Fruit fly (Drosophila melanogaster) whole organism, embryonic: ENCODE results near the gene CG7556.
A peak's percentile ranks its signal among the peaks of the same experiment; 100 is the strongest.

Experiments
- Bteb2 ChIP-seq: fragments of 200-800 bp; sonication (Bioruptor generic); optimal IDR thresholded peaks from 2 replicates; lab custom pipeline; 2016; ENCODE audit warnings: missing biosample characterization, missing genetic modification characterization
- C15 ChIP-seq: fragments of 200-800 bp; sonication (Bioruptor generic); IDR thresholded peaks from 3 replicates; pipeline ENCODE4 v1.3.6; 2022; ENCODE audit warnings: missing biosample characterization, missing genetic modification characterization
- CG10267 ChIP-seq: fragments of 200-800 bp; sonication (Bioruptor generic); optimal IDR thresholded peaks from 2 replicates; lab custom pipeline; 2018; ENCODE audit warnings: missing biosample characterization, mild to moderate bottlenecking, missing genetic modification characterization, moderate library complexity
- CG10565 ChIP-seq: fragments of 200-800 bp; sonication (Bioruptor generic); optimal IDR thresholded peaks from 3 replicates; lab custom pipeline; 2016; ENCODE audit warnings: missing biosample characterization, mild to moderate bottlenecking, missing genetic modification characterization
- CG10654 ChIP-seq: fragments of 200-800 bp; sonication (Bioruptor generic); optimal IDR thresholded peaks from 2 replicates; lab custom pipeline; 2016; ENCODE audit warnings: missing biosample characterization, missing genetic modification characterization
- CG11085 ChIP-seq: fragments of 200-800 bp; sonication (Bioruptor generic); IDR thresholded peaks from 2 replicates; pipeline ENCODE4 v1.3.6; 2022; ENCODE audit warnings: missing biosample characterization, missing genetic modification characterization
- CG12071 ChIP-seq: fragments of 200-800 bp; sonication (Bioruptor generic); optimal IDR thresholded peaks from 3 replicates; lab custom pipeline; 2018; ENCODE audit warnings: missing biosample characterization, mild to moderate bottlenecking, missing genetic modification characterization
- CG1233 ChIP-seq: fragments of 200-800 bp; sonication (Bioruptor generic); optimal IDR thresholded peaks from 4 replicates; lab custom pipeline; 2018; ENCODE audit warnings: missing biosample characterization, mild to moderate bottlenecking, missing genetic modification characterization
- CG12769 ChIP-seq: fragments of 200-800 bp; sonication (Bioruptor generic); optimal IDR thresholded peaks from 2 replicates; lab custom pipeline; 2019; ENCODE audit warnings: missing biosample characterization, mild to moderate bottlenecking, missing genetic modification characterization, moderate library complexity
- CG14667 ChIP-seq: fragments of 200-800 bp; sonication (Bioruptor generic); IDR thresholded peaks from 2 replicates; pipeline ENCODE4 v1.3.6; 2022; ENCODE audit warnings: missing biosample characterization, missing genetic modification characterization
- CG15269 ChIP-seq: fragments of 200-800 bp; sonication (Bioruptor generic); optimal IDR thresholded peaks from 2 replicates; lab custom pipeline; 2018; ENCODE audit warnings: missing biosample characterization, mild to moderate bottlenecking, missing genetic modification characterization, moderate library complexity
- CG17385 ChIP-seq: fragments of 200-800 bp; sonication (Bioruptor generic); optimal IDR thresholded peaks from 3 replicates; lab custom pipeline; 2018; ENCODE audit warnings: missing biosample characterization, mild to moderate bottlenecking, missing genetic modification characterization
- CG18262 ChIP-seq: fragments of 200-800 bp; optimal IDR thresholded peaks from 3 replicates; lab custom pipeline; 2019; ENCODE audit warnings: missing biosample characterization, mild to moderate bottlenecking, missing genetic modification characterization, moderate library complexity
- CG18476 ChIP-seq: fragments of 200-800 bp; sonication (Bioruptor generic); optimal IDR thresholded peaks from 2 replicates; lab custom pipeline; 2016; ENCODE audit warnings: missing biosample characterization, mild to moderate bottlenecking, missing genetic modification characterization
- CG31441 ChIP-seq: fragments of 200-800 bp; sonication (Bioruptor generic); IDR thresholded peaks from 2 replicates; pipeline ENCODE4 v1.3.6; 2022; ENCODE audit warnings: missing biosample characterization, missing genetic modification characterization
- CG33557 ChIP-seq: fragments of 200-800 bp; sonication (Bioruptor generic); optimal IDR thresholded peaks from 2 replicates; lab custom pipeline; 2019; ENCODE audit warnings: missing biosample characterization, mild to moderate bottlenecking, missing genetic modification characterization, moderate library complexity
- CG4820 ChIP-seq: fragments of 200-800 bp; sonication (Bioruptor generic); optimal IDR thresholded peaks from 3 replicates; lab custom pipeline; 2016; ENCODE audit warnings: missing biosample characterization, missing genetic modification characterization
- CG6272 ChIP-seq: fragments of 200-800 bp; sonication (Bioruptor generic); IDR thresholded peaks from 2 replicates; pipeline ENCODE4 v1.3.6; 2022; ENCODE audit warnings: missing biosample characterization, missing genetic modification characterization
- CG7963 ChIP-seq: fragments of 200-800 bp; sonication (Bioruptor generic); IDR thresholded peaks from 3 replicates; pipeline ENCODE4 v1.3.6; 2022; ENCODE audit warnings: missing biosample characterization, missing genetic modification characterization; ENCODE audit not compliant: partially characterized antibody
- CG9437 ChIP-seq: fragments of 200-800 bp; sonication (Bioruptor generic); optimal IDR thresholded peaks from 2 replicates; lab custom pipeline; 2018; ENCODE audit warnings: missing biosample characterization, mild to moderate bottlenecking, missing genetic modification characterization
- D19A ChIP-seq: fragments of 200-800 bp; optimal IDR thresholded peaks from 3 replicates; lab custom pipeline; 2019; ENCODE audit warnings: missing biosample characterization, mild to moderate bottlenecking, missing genetic modification characterization, moderate library complexity
- Deaf1 ChIP-seq: fragments of 200-800 bp; optimal IDR thresholded peaks from 3 replicates; lab custom pipeline; 2019; ENCODE audit warnings: missing biosample characterization, mild to moderate bottlenecking, missing genetic modification characterization, moderate library complexity
- Dek ChIP-seq: fragments of 200-800 bp; sonication (Bioruptor generic); optimal IDR thresholded peaks from 3 replicates; lab custom pipeline; 2019; ENCODE audit warnings: missing biosample characterization, mild to moderate bottlenecking, missing genetic modification characterization, moderate library complexity
- HHEX ChIP-seq: fragments of 200-800 bp; sonication (Bioruptor generic); optimal IDR thresholded peaks from 3 replicates; lab custom pipeline; 2017; ENCODE audit warnings: missing biosample characterization, mild to moderate bottlenecking, missing genetic modification characterization, missing genetic modification reagents
- Hmr ChIP-seq: fragments of 200-800 bp; sonication (Bioruptor generic); optimal IDR thresholded peaks from 3 replicates; lab custom pipeline; 2017; ENCODE audit warnings: mild to moderate bottlenecking, missing biosample characterization, missing genetic modification reagents, missing genetic modification characterization
- Lim3 ChIP-seq: fragments of 200-800 bp; sonication (Bioruptor generic); IDR thresholded peaks from 2 replicates; pipeline ENCODE4 v1.3.6; 2022; ENCODE audit warnings: missing biosample characterization, missing genetic modification characterization
- MESR4 ChIP-seq: fragments of 200-800 bp; sonication (Bioruptor generic); optimal IDR thresholded peaks from 2 replicates; lab custom pipeline; 2018; ENCODE audit warnings: missing biosample characterization, mild to moderate bottlenecking, missing genetic modification characterization, moderate library complexity
- Meics ChIP-seq: fragments of 200-800 bp; sonication (Bioruptor generic); optimal IDR thresholded peaks from 2 replicates; lab custom pipeline; 2017; ENCODE audit warnings: missing biosample characterization, mild to moderate bottlenecking, missing genetic modification characterization
- NfI ChIP-seq: fragments of 200-800 bp; sonication (Bioruptor generic); optimal IDR thresholded peaks from 3 replicates; lab custom pipeline; 2018; ENCODE audit warnings: missing biosample characterization, mild to moderate bottlenecking, missing genetic modification characterization, moderate library complexity
- Side ChIP-seq: fragments of 200-800 bp; sonication (Bioruptor generic); optimal IDR thresholded peaks from 2 replicates; lab custom pipeline; 2016; ENCODE audit warnings: missing biosample characterization, missing genetic modification characterization
- Taf1 ChIP-seq: fragments of 200-800 bp; sonication (Bioruptor generic); IDR thresholded peaks from 2 replicates; pipeline ENCODE4 v1.3.6; 2022; ENCODE audit warnings: missing biosample characterization, missing genetic modification characterization
- Tbp ChIP-seq: fragments of >200 bp; optimal IDR thresholded peaks from 2 replicates; lab custom pipeline; 2018; ENCODE audit warnings: missing biosample characterization, missing genetic modification characterization
- Xbp1 ChIP-seq: fragments of 200-800 bp; sonication (Bioruptor generic); optimal IDR thresholded peaks from 3 replicates; lab custom pipeline; 2016; ENCODE audit warnings: missing biosample characterization, mild to moderate bottlenecking, missing genetic modification characterization
- Xrp1 ChIP-seq: fragments of 200-800 bp; sonication (Bioruptor generic); IDR thresholded peaks from 2 replicates; pipeline ENCODE4 v1.3.6; 2022; ENCODE audit warnings: missing biosample characterization, missing genetic modification characterization
- al ChIP-seq: fragments of 200-800 bp; sonication (Bioruptor generic); IDR thresholded peaks from 2 replicates; pipeline ENCODE4 v1.3.6; 2022; ENCODE audit warnings: missing biosample characterization, missing genetic modification characterization
- ase ChIP-seq: fragments of 200-800 bp; sonication (Bioruptor generic); IDR thresholded peaks from 3 replicates; pipeline ENCODE4 v1.3.6; 2022; ENCODE audit warnings: missing biosample characterization, missing genetic modification characterization
- az2 ChIP-seq: fragments of 200-800 bp; sonication (Bioruptor generic); optimal IDR thresholded peaks from 3 replicates; lab custom pipeline; 2016; ENCODE audit warnings: missing biosample characterization, missing genetic modification characterization
- bcd ChIP-seq: fragments of 200-800 bp; sonication (Bioruptor generic); optimal IDR thresholded peaks from 2 replicates; lab custom pipeline; 2017; ENCODE audit warnings: missing biosample characterization, mild to moderate bottlenecking, missing genetic modification characterization
- chn ChIP-seq: fragments of 200-800 bp; sonication (Bioruptor generic); optimal IDR thresholded peaks from 2 replicates; lab custom pipeline; 2016; ENCODE audit warnings: missing biosample characterization, missing genetic modification characterization
- hkb ChIP-seq, 2 experiments: fragments of 200-800 bp in 1 of 2; fragments of >200 bp in 1 of 2; sonication (Bioruptor generic) in 1 of 2; IDR thresholded peaks in 1 of 2; optimal IDR thresholded peaks in 1 of 2; 2 replicates each; pipeline versions ENCODE4 v1.3.6 to Lab custom; 2017 to 2022; ENCODE audit warnings: missing biosample characterization in 1 of 2, missing genetic modification characterization in 1 of 2
- lmd ChIP-seq: fragments of 200-800 bp; sonication (Bioruptor generic); IDR thresholded peaks from 2 replicates; pipeline ENCODE4 v1.3.6; 2022; ENCODE audit warnings: missing biosample characterization, missing genetic modification characterization
- prd ChIP-seq, 3 experiments: fragments of >200 bp in 2 of 3; fragments of 200-800 bp in 1 of 3; sonication (Bioruptor generic) in 1 of 3; optimal IDR thresholded peaks in 2 of 3; IDR thresholded peaks in 1 of 3; 2 replicates in 2 of 3; 3 replicates in 1 of 3; pipeline versions ENCODE4 v1.3.6 to Lab custom; 2017 to 2022; ENCODE audit warnings: missing biosample characterization in 1 of 3, missing genetic modification characterization in 1 of 3
- sens ChIP-seq: fragments of 200-800 bp; sonication (Bioruptor generic); peaks from one replicate; lab custom pipeline; 2016; ENCODE audit warnings: missing biosample characterization, missing genetic modification characterization
- shn ChIP-seq: fragments of 200-800 bp; sonication (Bioruptor generic); optimal IDR thresholded peaks from 3 replicates; lab custom pipeline; 2016; ENCODE audit warnings: missing biosample characterization, missing genetic modification characterization
- ssp ChIP-seq: fragments of 200-800 bp; sonication (Bioruptor generic); IDR thresholded peaks from 2 replicates; pipeline ENCODE4 v1.3.6; 2022; ENCODE audit warnings: missing biosample characterization, missing genetic modification characterization
- tna ChIP-seq: fragments of 200-800 bp; sonication (Bioruptor generic); IDR thresholded peaks from 2 replicates; pipeline ENCODE4 v1.3.6; 2022; ENCODE audit warnings: missing biosample characterization, missing genetic modification characterization; ENCODE audit not compliant: partially characterized antibody
- ttk ChIP-seq: fragments of 200-800 bp; sonication (Bioruptor generic); IDR thresholded peaks from 2 replicates; pipeline ENCODE4 v2.1.2; 2022; ENCODE audit warnings: missing biosample characterization, missing genetic modification characterization
- vvl ChIP-seq: fragments of 200-800 bp; sonication (Bioruptor generic); IDR thresholded peaks from 2 replicates; pipeline ENCODE4 v1.3.6; 2022; ENCODE audit warnings: missing biosample characterization, missing genetic modification characterization

CG7556 gene

DNA sequence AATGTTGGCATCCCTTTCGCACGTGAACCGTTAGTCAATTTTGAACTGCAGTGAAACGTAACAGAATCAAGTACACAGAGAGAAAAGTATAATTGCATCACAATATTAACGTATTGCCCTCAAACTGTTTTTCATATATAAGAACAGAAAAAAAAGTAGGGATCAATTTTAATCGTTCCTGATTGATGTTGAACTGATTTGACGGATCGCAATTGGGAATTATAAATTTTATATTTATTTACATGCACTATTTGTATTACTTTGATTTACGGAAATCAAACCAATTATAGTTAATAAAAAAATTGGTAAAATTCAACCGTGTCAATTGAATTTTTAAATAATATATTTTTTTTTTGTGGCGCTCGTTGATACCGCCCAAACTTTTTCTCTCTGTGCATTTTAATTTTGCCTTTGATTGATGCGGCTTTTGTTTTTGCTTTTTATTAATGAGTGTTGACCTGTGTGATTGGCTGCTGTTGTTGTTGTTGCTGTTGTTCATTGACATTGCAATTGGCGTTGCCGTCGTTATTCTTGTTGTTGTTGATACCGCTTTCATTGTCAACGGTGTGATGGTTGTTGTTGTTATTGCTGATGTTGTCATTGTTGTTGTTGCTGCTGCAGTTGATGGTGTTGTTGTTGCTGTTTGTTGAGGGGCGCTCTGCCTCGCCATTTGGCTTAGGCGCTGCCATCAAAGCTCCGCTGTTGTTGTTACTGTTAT, 26.9 kb downstream of the CG7556 start (continued):
- peak; percentile 7 for TF ChIP-seq CG18476 (GFP tag; lab: Kevin White, UChicago)
- peak; percentile 38 for TF ChIP-seq NfI (GFP tag; lab: Kevin White, UChicago)
- peak; percentile 17 for TF ChIP-seq Hmr (GFP tag; lab: Kevin White, UChicago)
- peak; percentile 64 for TF ChIP-seq CG9437 (GFP tag; lab: Kevin White, UChicago)
- peak; percentile 67 for TF ChIP-seq Xrp1
- peak; percentile 52 for TF ChIP-seq CG10267 (tag; lab: Kevin White, UChicago)
- TF ChIP-seq CG12769 (tag; lab: Kevin White, UChicago): no peak
- TF ChIP-seq CG33557 (GFP tag; lab: Kevin White, UChicago): peak; percentile 21
- TF ChIP-seq CG18262 (tag; lab: Kevin White, UChicago): peak; percentile 76
- peak; percentile 50; the same call in 1 of the 2 replicates for TF ChIP-seq lmd (GFP tag; lab: Robert Waterston, UW)
- no peak for TF ChIP-seq CG12071
- peak; percentile 49 for TF ChIP-seq CG10654 (GFP tag; lab: Kevin White, UChicago)
- 0 out of 2 replicates have a peak, but pooled peaks have one; percentile 32 for TF ChIP-seq CG14667 (GFP tag; lab: Robert Waterston, UW)
- TF ChIP-seq Xbp1 (GFP tag; lab: Kevin White, UChicago): peak; percentile 59
- TF ChIP-seq MESR4 (GFP tag; lab: Kevin White, UChicago): no peak
- no peak for TF ChIP-seq CG7963
- TF ChIP-seq ase (GFP tag; lab: Robert Waterston, UW): 0 out of 3 replicates have a peak, but pooled peaks have one; percentile 48
- peak; percentile 49 for TF ChIP-seq D19A (tag; lab: Kevin White, UChicago)
- peak; percentile 17; the same call in 1 of the 2 replicates for TF ChIP-seq ssp (GFP tag; lab: Robert Waterston, UW)
- peak; percentile 38 for TF ChIP-seq Bteb2 (GFP tag; lab: Kevin White, UChicago)
- TF ChIP-seq Taf1: no peak
- TF ChIP-seq Side (GFP tag; lab: Kevin White, UChicago): no peak
- peak; percentile 16 for TF ChIP-seq Dek (tag; lab: Kevin White, UChicago)
- no peak for TF ChIP-seq C15 (GFP tag; lab: Robert Waterston, UW)
- peak; percentile 54 for TF ChIP-seq CG17385
- no peak for TF ChIP-seq CG10565
- peak; percentile 53 for TF ChIP-seq az2
- TF ChIP-seq CG4820 (GFP tag; lab: Kevin White, UChicago): peak; percentile 57
- no peak for TF ChIP-seq CG6272
- TF ChIP-seq chn (GFP tag; lab: Kevin White, UChicago): peak; percentile 36
- TF ChIP-seq sens (GFP tag; lab: Kevin White, UChicago): peak; percentile 85
- no peak for TF ChIP-seq prd (optimal IDR thresholded peaks at IDR 0.05; lab: Kevin White, UChicago)
- peak; percentile 72; the same call in 2 of the 3 replicates for TF ChIP-seq prd (GFP tag; IDR thresholded peaks at IDR 0.05; lab: Robert Waterston, UW)
- no peak for TF ChIP-seq Deaf1
- no peak for TF ChIP-seq CG11085
- no peak for TF ChIP-seq hkb (optimal IDR thresholded peaks at IDR 0.05; lab: Kevin White, UChicago)
- peak; percentile 59 for TF ChIP-seq hkb (GFP tag; IDR thresholded peaks at IDR 0.05; lab: Robert Waterston, UW)
- no peak for TF ChIP-seq Tbp (GFP tag; lab: Kevin White, UChicago)
- peak; percentile 60 for TF ChIP-seq Meics (GFP tag; lab: Kevin White, UChicago)
- TF ChIP-seq CG1233 (GFP tag; lab: Kevin White, UChicago): peak; percentile 55
- peak; percentile 73 for TF ChIP-seq CG31441
- TF ChIP-seq al (GFP tag; lab: Robert Waterston, UW): 0 out of 2 replicates have a peak, but pooled peaks have one; percentile 15
- TF ChIP-seq CG15269 (tag; lab: Kevin White, UChicago): peak; percentile 65
- peak; percentile 53 for TF ChIP-seq vvl (GFP tag; lab: Robert Waterston, UW)
- TF ChIP-seq ttk: peak; percentile 29; the same call in 1 of the 2 replicates
- TF ChIP-seq HHEX (GFP tag; lab: Kevin White, UChicago): peak; percentile 40
- TF ChIP-seq tna: no peak
- no peak for TF ChIP-seq Lim3 (GFP tag; lab: Robert Waterston, UW)
- no peak for TF ChIP-seq shn (GFP tag; lab: Kevin White, UChicago)
- peak; percentile 53 for TF ChIP-seq bcd (GFP tag; lab: Kevin White, UChicago)
